Fruit fly (Drosophila melanogaster): ENCODE results near the gene REPTOR-BP.

The REPTOR-BP gene

dm6 chr2L:10222550-10223231 is 41.2 kb upstream of the REPTOR-BP start, which contains the start of gene Bcs1:
Bcs1 (plus strand) TSS chr2L:10222657.
- peak; percentile 41 for TF ChIP-seq fkh (GFP tag; optimal IDR thresholded peaks at IDR 0.05)
- no peak for TF ChIP-seq Hr39 (GFP tag; optimal IDR thresholded peaks at IDR 0.05)
- TF ChIP-seq CG6808 (GFP tag; optimal IDR thresholded peaks at IDR 0.05): no peak
- no peak for TF ChIP-seq Eip93F (GFP tag; optimal IDR thresholded peaks at IDR 0.05)

dm6 chr2L:10226213-10226723 is 37.7 kb upstream of the REPTOR-BP start:
- no peak for TF ChIP-seq CG34406 (GFP tag; optimal IDR thresholded peaks at IDR 0.05)
- TF ChIP-seq esn (GFP tag; optimal IDR thresholded peaks at IDR 0.05): no peak
- no peak for TF ChIP-seq svp (GFP tag)
- TF ChIP-seq salr (GFP tag; optimal IDR thresholded peaks at IDR 0.05): no peak
- no peak for TF ChIP-seq CG31627 (GFP tag; optimal IDR thresholded peaks at IDR 0.05)
- TF ChIP-seq spab (GFP tag; optimal IDR thresholded peaks at IDR 0.05): no peak
- no peak for TF ChIP-seq CG15336 (GFP tag; IDR thresholded peaks at IDR 0.05)

dm6 chr2L:10226724-10227407 is 37.1 kb upstream of the REPTOR-BP start, which contains the start of gene CG5708:
CG5708 (minus strand) TSS chr2L:10226808.
- no peak for TF ChIP-seq CG34406 (GFP tag; optimal IDR thresholded peaks at IDR 0.05)
- no peak for TF ChIP-seq Eip93F (GFP tag; optimal IDR thresholded peaks at IDR 0.05)
- TF ChIP-seq fd59A (GFP tag; optimal IDR thresholded peaks at IDR 0.05): no peak
- TF ChIP-seq dsx (GFP tag; optimal IDR thresholded peaks at IDR 0.05; ENCODE audit: poor library complexity, severe bottlenecking): peak; percentile 35
- no peak for TF ChIP-seq Smox (GFP tag; optimal IDR thresholded peaks at IDR 0.05)
- TF ChIP-seq CG11902 (GFP tag; optimal IDR thresholded peaks at IDR 0.05): no peak
- no peak for TF ChIP-seq Hr4 (GFP tag; optimal IDR thresholded peaks at IDR 0.05)
- no peak for TF ChIP-seq Sox102F (GFP tag; optimal IDR thresholded peaks at IDR 0.05)
- TF ChIP-seq vri (GFP tag; optimal IDR thresholded peaks at IDR 0.05): no peak
- no peak for TF ChIP-seq CG8319 (GFP tag; optimal IDR thresholded peaks at IDR 0.05)
- no peak for TF ChIP-seq OdsH (GFP tag; optimal IDR thresholded peaks at IDR 0.05)
- no peak for TF ChIP-seq CG6792 (GFP tag; optimal IDR thresholded peaks at IDR 0.05)
- TF ChIP-seq svp (GFP tag): no peak
- TF ChIP-seq Hr38 (GFP tag; optimal IDR thresholded peaks at IDR 0.05): no peak
- peak; percentile 9 for TF ChIP-seq Sox14 (GFP tag; optimal IDR thresholded peaks at IDR 0.05)
- TF ChIP-seq CG8632 (GFP tag; optimal IDR thresholded peaks at IDR 0.05): no peak
- peak; percentile 37 for TF ChIP-seq Met (GFP tag; optimal IDR thresholded peaks at IDR 0.05)
- TF ChIP-seq Eip75B (GFP tag; optimal IDR thresholded peaks at IDR 0.05): no peak
- TF ChIP-seq Ets21C (GFP tag; optimal IDR thresholded peaks at IDR 0.05): no peak
- TF ChIP-seq Lpt (GFP tag; optimal IDR thresholded peaks at IDR 0.05): no peak
- TF ChIP-seq esn (GFP tag; optimal IDR thresholded peaks at IDR 0.05): peak; percentile 32
- no peak for TF ChIP-seq fd85E (GFP tag; optimal IDR thresholded peaks at IDR 0.05)
- TF ChIP-seq CG6276 (GFP tag; optimal IDR thresholded peaks at IDR 0.05): no peak
- peak; percentile 18 for TF ChIP-seq cyc (GFP tag; optimal IDR thresholded peaks at IDR 0.05)
- TF ChIP-seq net (GFP tag; optimal IDR thresholded peaks at IDR 0.05): no peak
- no peak for TF ChIP-seq CG9139 (GFP tag; optimal IDR thresholded peaks at IDR 0.05)
- TF ChIP-seq CG10631 (GFP tag; optimal IDR thresholded peaks at IDR 0.05): no peak
- no peak for TF ChIP-seq acj6 (GFP tag; optimal IDR thresholded peaks at IDR 0.05)
- no peak for TF ChIP-seq Ets96B (tag; optimal IDR thresholded peaks at IDR 0.05)
- no peak for TF ChIP-seq Hr39 (GFP tag; optimal IDR thresholded peaks at IDR 0.05)
- TF ChIP-seq CG8119 (GFP tag; IDR thresholded peaks at IDR 0.05): no peak
- TF ChIP-seq CG4318 (GFP tag; optimal IDR thresholded peaks at IDR 0.05): no peak
- TF ChIP-seq spab (GFP tag; optimal IDR thresholded peaks at IDR 0.05): no peak
- no peak for TF ChIP-seq CG32006 (GFP tag; optimal IDR thresholded peaks at IDR 0.05)
- no peak for TF ChIP-seq Gug (GFP tag; IDR thresholded peaks at IDR 0.05)
- TF ChIP-seq achi (GFP tag; optimal IDR thresholded peaks at IDR 0.05): peak; percentile 35
- TF ChIP-seq dac (GFP tag; optimal IDR thresholded peaks at IDR 0.05): no peak
- TF ChIP-seq lz (GFP tag; optimal IDR thresholded peaks at IDR 0.05): peak; percentile 13
- peak in 1 of 2 experiments; percentile 20 for TF ChIP-seq ss (GFP tag; optimal IDR thresholded peaks at IDR 0.05)
- peak; percentile 63 for TF ChIP-seq Eip78C (GFP tag)
- TF ChIP-seq fkh (GFP tag; optimal IDR thresholded peaks at IDR 0.05): peak; percentile 36
